Worm (Caenorhabditis elegans): ENCODE measurements around the gene D1005.6.

The D1005.6 gene

DNA sequence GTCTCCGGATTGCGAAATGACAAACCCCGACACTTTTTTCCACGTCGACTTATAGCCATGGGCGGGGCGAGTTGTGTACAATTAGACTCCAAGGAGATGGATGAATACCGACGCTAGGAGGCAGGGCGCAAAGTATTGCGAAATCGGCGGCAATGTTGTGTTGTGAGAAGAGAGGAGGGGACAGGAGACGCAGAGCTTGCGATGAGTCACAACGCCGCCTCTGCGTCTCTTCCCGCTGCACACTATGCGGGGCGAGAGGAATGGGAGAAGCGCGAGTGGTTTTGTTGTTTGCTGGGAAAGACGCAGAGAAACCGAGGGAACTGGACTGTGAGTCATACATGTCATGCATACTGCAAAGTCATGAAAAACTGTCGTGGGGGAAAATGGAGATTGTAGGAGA, 10.2 kb downstream of the D1005.6 start (continued):
- TF ChIP-seq F33H1.4 (GFP tag; IDR thresholded peaks at IDR 0.05): 0 out of 2 replicates have a peak, but pooled peaks have one; percentile 12
- TF ChIP-seq repo-1 (tag; optimal IDR thresholded peaks at IDR 0.05): peak; percentile 49
- TF ChIP-seq chd-7 (tag; optimal IDR thresholded peaks at IDR 0.05): peak; percentile 86
- TF ChIP-seq pbrm-1 (GFP tag; IDR thresholded peaks at IDR 0.05): peak; percentile 86
- TF ChIP-seq Y53G8AR.9 (GFP tag; conservative IDR thresholded peaks at IDR 0.05): peak; percentile 81
- no peak for TF ChIP-seq akir-1 (GFP tag; optimal IDR thresholded peaks at IDR 0.05)
- no peak for TF ChIP-seq ztf-6 (GFP tag; IDR thresholded peaks at IDR 0.05)
- no peak for TF ChIP-seq lsy-27 (tag; optimal IDR thresholded peaks at IDR 0.05; ENCODE audit: borderline replicate concordance, insufficient read depth)

DNA sequence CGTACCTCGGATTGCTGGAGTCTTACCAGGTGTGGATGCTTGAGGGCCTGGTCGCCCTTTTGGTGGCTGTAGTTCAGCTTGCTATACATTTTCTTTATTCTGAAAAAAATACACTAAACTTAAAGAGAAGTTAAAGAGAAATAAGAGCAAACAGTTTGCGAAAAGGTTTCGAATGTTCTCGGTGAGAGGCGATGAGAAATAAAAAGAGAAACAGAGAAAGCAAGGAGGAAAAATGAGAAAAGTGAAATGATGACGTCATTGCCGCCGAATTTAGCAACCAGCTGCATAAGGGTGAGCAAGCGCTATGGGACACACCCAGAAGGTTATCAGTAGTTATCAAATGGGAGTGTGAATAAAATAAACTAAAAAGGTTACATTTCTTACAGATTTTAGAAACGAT, 10.8 kb downstream of the D1005.6 start, which contains the start of gene cebp-1:
Gene cebp-1, minus strand, starts transcription at position 99 of the 400 bp plus-strand sequence.
- TF ChIP-seq atf-7 (tag; optimal IDR thresholded peaks at IDR 0.05) (peak; percentile 95), ceh-100 (GFP tag; IDR thresholded peaks at IDR 0.05) (no peak)

DNA sequence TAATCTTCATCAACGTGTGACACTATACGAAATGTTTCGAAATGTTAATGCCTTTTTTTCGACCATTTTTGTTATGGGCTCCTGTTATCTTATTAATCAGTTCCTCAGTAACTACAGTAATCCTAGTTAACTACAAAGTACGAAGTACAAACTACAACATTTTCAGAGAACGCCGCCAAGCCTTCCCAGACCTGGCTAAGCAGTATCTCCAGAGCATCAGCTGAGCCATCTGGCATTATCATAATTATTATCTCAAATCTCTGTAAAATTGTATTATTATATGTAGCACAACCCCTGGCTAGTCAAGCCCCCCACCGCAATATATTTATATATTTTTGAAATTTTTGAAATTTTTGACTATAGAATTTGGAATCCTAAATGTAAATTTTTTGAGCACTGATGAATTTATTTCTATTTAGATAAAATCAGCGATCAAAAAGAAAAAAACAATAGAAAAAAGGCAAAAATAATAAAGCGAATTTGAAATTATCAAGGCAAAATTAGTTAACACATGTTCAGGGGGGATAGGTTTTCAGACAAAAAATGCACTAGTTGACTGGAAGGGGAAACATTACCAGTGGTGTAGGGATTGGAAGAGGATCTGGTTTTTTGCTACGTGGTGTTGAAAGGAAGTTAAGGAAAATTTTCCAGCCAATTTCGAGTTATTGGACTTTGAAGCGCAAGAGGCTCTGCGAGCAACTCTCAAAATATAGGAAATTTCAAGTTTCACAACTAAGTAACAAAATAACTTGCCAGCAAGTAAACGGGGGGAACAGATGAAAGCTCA, 12.6 kb downstream of the D1005.6 start:
- TF ChIP-seq egl-44 (GFP tag; IDR thresholded peaks at IDR 0.05): no peak
- TF ChIP-seq T26A5.8 (tag; optimal IDR thresholded peaks at IDR 0.05): no peak
- no peak for TF ChIP-seq lir-1 (GFP tag; conservative IDR thresholded peaks at IDR 0.05)
- TF ChIP-seq Y56A3A.18 (GFP tag; IDR thresholded peaks at IDR 0.05): no peak
- TF ChIP-seq dpff-1 (tag; optimal IDR thresholded peaks at IDR 0.05): no peak
- TF ChIP-seq madf-3 (GFP tag; IDR thresholded peaks at IDR 0.05): no peak
- TF ChIP-seq C06A6.2 (GFP tag; conservative IDR thresholded peaks at IDR 0.05): no peak
- TF ChIP-seq lsy-27 (tag; optimal IDR thresholded peaks at IDR 0.05; ENCODE audit: borderline replicate concordance, insufficient read depth): no peak
- no peak for TF ChIP-seq lag-1 (GFP tag; IDR thresholded peaks at IDR 0.05)
- no peak for TF ChIP-seq lsl-1 (GFP tag; optimal IDR thresholded peaks at IDR 0.05)
- TF ChIP-seq B0261.1 (tag; optimal IDR thresholded peaks at IDR 0.05): no peak
- TF ChIP-seq hrde-1 (tag; optimal IDR thresholded peaks at IDR 0.05; ENCODE audit: borderline replicate concordance): no peak
- peak; percentile 35 for TF ChIP-seq nhr-27 (tag; optimal IDR thresholded peaks at IDR 0.05)
- peak in 1 of 3 experiments; percentile 56 for TF ChIP-seq lin-35 (GFP tag; optimal IDR thresholded peaks at IDR 0.05)
- TF ChIP-seq lin-54 (GFP tag; optimal IDR thresholded peaks at IDR 0.05): no peak
- no peak for TF ChIP-seq ceh-91 (GFP tag; IDR thresholded peaks at IDR 0.05)
- TF ChIP-seq madf-8 (GFP tag; conservative IDR thresholded peaks at IDR 0.05): no peak
- no peak for TF ChIP-seq unc-130 (GFP tag; optimal IDR thresholded peaks at IDR 0.05)
- TF ChIP-seq B0019.2 (GFP tag; conservative IDR thresholded peaks at IDR 0.05): no peak
- TF ChIP-seq pha-4 (tag; optimal IDR thresholded peaks at IDR 0.05): no peak
- no peak for TF ChIP-seq pbrm-1 (GFP tag; IDR thresholded peaks at IDR 0.05)
- TF ChIP-seq Y95B8A.8 (GFP tag; IDR thresholded peaks at IDR 0.05): no peak
- no peak for TF ChIP-seq atf-7 (tag; optimal IDR thresholded peaks at IDR 0.05)
- no peak for TF ChIP-seq ama-1 (optimal IDR thresholded peaks at IDR 0.05)
- TF ChIP-seq ama-1 (GFP tag; optimal IDR thresholded peaks at IDR 0.05): no peak
- TF ChIP-seq gei-17 (GFP tag; optimal IDR thresholded peaks at IDR 0.05): no peak
- no peak for TF ChIP-seq F33H1.4 (GFP tag; IDR thresholded peaks at IDR 0.05)
- TF ChIP-seq nhr-179 (tag; optimal IDR thresholded peaks at IDR 0.05): no peak
- TF ChIP-seq fkh-3 (tag; optimal IDR thresholded peaks at IDR 0.05): no peak
- no peak for TF ChIP-seq him-1 (tag; optimal IDR thresholded peaks at IDR 0.05)
- no peak for TF ChIP-seq K12H6.12 (tag; optimal IDR thresholded peaks at IDR 0.05)
- TF ChIP-seq F37B4.10 (GFP tag; IDR thresholded peaks at IDR 0.05): no peak
- TF ChIP-seq hlh-12 (tag; optimal IDR thresholded peaks at IDR 0.05): no peak
- no peak for TF ChIP-seq snpc-1.1 (tag; optimal IDR thresholded peaks at IDR 0.05; ENCODE audit: insufficient read depth)
- no peak for TF ChIP-seq bed-2 (GFP tag; IDR thresholded peaks at IDR 0.05)
- TF ChIP-seq ztf-22 (GFP tag; optimal IDR thresholded peaks at IDR 0.05): no peak
- TF ChIP-seq zim-3 (tag; optimal IDR thresholded peaks at IDR 0.05): no peak
- no peak for TF ChIP-seq efl-1 (GFP tag; optimal IDR thresholded peaks at IDR 0.05)
